Fruit fly (Drosophila melanogaster) whole organism, adult: ENCODE measurements around the gene CG17931.

Experiments
- CG11617 ChIP-seq: fragments of 200-800 bp; sonication (Bioruptor generic); optimal IDR thresholded peaks from 2 replicates; lab custom pipeline; 2017; ENCODE audit warnings: mild to moderate bottlenecking, missing biosample characterization, missing genetic modification reagents, missing genetic modification characterization
- CG12768 ChIP-seq: fragments of 200-800 bp; sonication (Bioruptor generic); optimal IDR thresholded peaks from 2 replicates; lab custom pipeline; 2017; ENCODE audit warnings: missing biosample characterization, missing genetic modification characterization, mild to moderate bottlenecking, moderate library complexity, missing genetic modification reagents
- CG14711 ChIP-seq: fragments of 200-800 bp; sonication (Bioruptor generic); optimal IDR thresholded peaks from 2 replicates; lab custom pipeline; 2018; ENCODE audit warnings: missing biosample characterization, mild to moderate bottlenecking, missing genetic modification characterization, moderate library complexity
- CG33017 ChIP-seq: fragments of 200-800 bp; sonication (Bioruptor generic); optimal IDR thresholded peaks from 2 replicates; lab custom pipeline; 2018; ENCODE audit warnings: missing biosample characterization, mild to moderate bottlenecking, missing genetic modification characterization, moderate library complexity
- CG5204 ChIP-seq: fragments of 200-800 bp; sonication (Bioruptor generic); optimal IDR thresholded peaks from 2 replicates; lab custom pipeline; 2016; ENCODE audit warnings: missing biosample characterization, missing genetic modification characterization
- CG7045 ChIP-seq: fragments of 200-800 bp; sonication (Bioruptor generic); optimal IDR thresholded peaks from 2 replicates; lab custom pipeline; 2017; ENCODE audit warnings: missing biosample characterization, mild to moderate bottlenecking, missing genetic modification characterization
- Crg-1 ChIP-seq: fragments of 200-800 bp; sonication (Bioruptor generic); optimal IDR thresholded peaks from 2 replicates; lab custom pipeline; 2016; ENCODE audit warnings: missing biosample characterization, missing genetic modification characterization
- Hr96 ChIP-seq: fragments of 200-800 bp; sonication (Bioruptor generic); optimal IDR thresholded peaks from 2 replicates; lab custom pipeline; 2016; ENCODE audit warnings: missing biosample characterization, missing genetic modification characterization
- cic ChIP-seq: fragments of 200-800 bp; sonication (Bioruptor generic); optimal IDR thresholded peaks from 2 replicates; lab custom pipeline; 2017; ENCODE audit warnings: missing biosample characterization, mild to moderate bottlenecking, missing genetic modification characterization, moderate library complexity
- kay ChIP-seq: fragments of 200-800 bp; sonication (Bioruptor generic); peaks from one replicate; lab custom pipeline; 2016; ENCODE audit warnings: missing biosample characterization, missing genetic modification characterization, borderline replicate concordance
- pad ChIP-seq: fragments of 200-800 bp; sonication (Bioruptor generic); optimal IDR thresholded peaks from 3 replicates; lab custom pipeline; 2017; ENCODE audit warnings: missing biosample characterization, missing genetic modification characterization, mild to moderate bottlenecking, moderate library complexity, missing genetic modification reagents

- no peak for TF ChIP-seq Hr96
- no peak for TF ChIP-seq pad (GFP tag; lab: Kevin White, UChicago)
- no peak for TF ChIP-seq CG12768 (GFP tag; lab: Kevin White, UChicago)
- no peak for TF ChIP-seq Crg-1 (GFP tag; lab: Kevin White, UChicago)
- TF ChIP-seq CG11617: no peak
- TF ChIP-seq CG33017 (tag; lab: Kevin White, UChicago): no peak
- TF ChIP-seq CG14711 (tag; lab: Kevin White, UChicago): no peak
- no peak for TF ChIP-seq CG7045
- no peak for TF ChIP-seq cic (GFP tag; lab: Kevin White, UChicago)
- TF ChIP-seq kay (GFP tag; lab: Kevin White, UChicago): no peak
- no peak for TF ChIP-seq CG5204
Measured at dm6 chr3R:16360008-16360407, 742 bp upstream of the CG17931 start, which contains the start of gene CG42446.
